Worm (Caenorhabditis elegans): ENCODE results near the gene C08F11.10.

The C08F11.10 gene

DNA sequence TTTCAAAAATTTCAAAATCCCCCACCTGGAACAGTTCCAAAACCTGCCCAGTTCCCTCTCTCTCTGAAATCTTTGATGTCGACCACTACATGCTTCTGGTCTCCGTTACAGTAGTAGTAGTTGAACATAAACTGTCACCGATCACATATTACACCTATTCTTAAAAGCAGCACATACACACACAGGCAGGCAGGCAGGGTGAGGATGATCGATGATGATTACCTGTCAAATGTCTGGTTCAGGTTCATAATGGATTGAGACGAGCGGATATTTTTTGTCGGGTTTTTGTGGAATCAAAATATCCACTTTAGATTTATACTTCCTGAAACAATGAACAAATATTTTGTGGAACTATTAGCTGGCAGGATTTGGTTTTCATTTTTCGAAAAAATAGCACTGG, 45.0 kb upstream of the C08F11.10 start:
- TF ChIP-seq ztf-3 (GFP tag; optimal IDR thresholded peaks at IDR 0.05), result no peak

DNA sequence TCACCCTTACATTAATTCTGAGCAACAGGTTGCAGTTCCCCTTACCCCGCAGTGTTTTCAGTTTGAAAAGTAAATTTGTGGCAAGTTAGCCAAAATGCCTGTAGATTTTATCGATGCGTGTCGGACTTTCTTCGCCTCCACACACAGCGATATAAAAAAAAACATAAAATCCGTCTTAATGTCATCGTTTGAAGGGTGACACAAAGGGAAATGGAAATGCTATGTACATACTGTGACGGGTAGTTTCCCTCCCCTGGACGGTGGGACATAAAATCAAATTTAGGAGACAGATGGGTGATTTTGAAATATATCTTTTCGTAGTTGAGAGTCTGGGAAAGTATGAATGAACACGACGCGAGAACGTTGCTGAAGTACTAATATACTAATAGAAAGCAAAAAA, 43.5 kb upstream of the C08F11.10 start:
- TF ChIP-seq ekl-4 (GFP tag; IDR thresholded peaks at IDR 0.05) (no peak), madf-10 (tag; optimal IDR thresholded peaks at IDR 0.05) (no peak), lin-54 (GFP tag; optimal IDR thresholded peaks at IDR 0.05) (no peak)

DNA sequence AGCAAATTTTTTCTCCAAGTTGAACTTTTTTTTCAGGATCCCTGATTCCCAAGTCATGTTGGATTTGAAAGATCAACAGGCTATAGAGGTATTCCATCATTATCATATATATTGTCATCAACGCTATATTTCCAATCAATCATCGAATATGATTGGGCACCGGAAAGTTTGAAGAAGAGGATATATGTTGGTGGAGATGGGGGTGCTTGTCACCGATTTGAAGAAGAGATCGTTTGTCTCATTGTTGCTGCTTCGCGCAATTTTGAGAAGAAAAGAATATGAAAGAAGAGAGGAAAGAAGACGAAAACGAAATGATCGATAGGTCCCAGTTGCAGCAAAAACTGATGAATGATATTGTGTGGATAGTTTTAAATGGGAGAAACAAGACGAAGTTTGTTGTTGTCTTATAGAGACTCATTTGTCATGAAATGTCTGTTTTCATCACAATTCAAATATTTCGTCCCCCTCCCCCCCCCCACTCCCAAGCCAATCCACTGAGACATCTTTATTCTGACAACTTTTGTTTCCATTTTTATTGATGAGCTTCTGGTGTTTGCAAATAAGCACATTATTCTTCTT, 40.4 kb upstream of the C08F11.10 start, which contains the start of gene T23G4.2:
Gene T23G4.2 (minus strand): TSS at position 255 of the 579 bp plus-strand sequence.
- TF ChIP-seq atf-7 (tag; optimal IDR thresholded peaks at IDR 0.05) (no peak), snpc-4 (GFP tag; optimal IDR thresholded peaks at IDR 0.05) (no peak), snpc-4 (tag; optimal IDR thresholded peaks at IDR 0.05) (no peak), gei-17 (GFP tag; optimal IDR thresholded peaks at IDR 0.05) (no peak), hlh-26 (GFP tag; conservative IDR thresholded peaks at IDR 0.05) (no peak), ztf-25 (GFP tag; IDR thresholded peaks at IDR 0.05) (no peak)

DNA sequence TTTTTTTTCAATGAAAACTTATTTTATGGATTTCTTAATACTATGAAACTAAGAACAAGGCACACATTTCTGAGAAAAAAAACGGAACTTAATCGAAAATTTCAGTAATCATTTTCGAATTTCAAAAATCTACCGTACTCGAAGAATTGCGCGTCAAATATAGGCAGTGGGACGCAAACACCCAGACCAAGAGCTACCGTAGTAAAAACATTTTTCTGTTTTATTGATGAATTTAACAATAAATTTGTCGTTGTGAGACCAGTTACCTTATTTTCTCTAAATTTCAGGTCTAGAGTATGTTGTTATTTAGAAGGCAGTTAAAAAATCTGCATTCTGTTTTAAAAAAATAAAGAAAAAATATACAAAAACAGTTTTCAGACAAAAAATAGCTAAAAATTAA, 38.6 kb upstream of the C08F11.10 start:
- TF ChIP-seq madf-6 (GFP tag; IDR thresholded peaks at IDR 0.05) (0 out of 2 replicates have a peak, but pooled peaks have one; percentile 17), attf-3 (GFP tag; conservative IDR thresholded peaks at IDR 0.05) (0 out of 2 replicates have a peak, but pooled peaks have one; percentile 39), repo-1 (tag; optimal IDR thresholded peaks at IDR 0.05) (no peak), tbp1 (GFP tag; optimal IDR thresholded peaks at IDR 0.05) (peak; percentile 28), lsl-1 (GFP tag; optimal IDR thresholded peaks at IDR 0.05) (peak; percentile 74), attf-6 (GFP tag; IDR thresholded peaks at IDR 0.05) (peak; percentile 59; the same call in 1 of the 2 replicates), Y56A3A.18 (GFP tag; IDR thresholded peaks at IDR 0.05) (no peak), snpc-4 (GFP tag; optimal IDR thresholded peaks at IDR 0.05) (peak; percentile 45), snpc-4 (tag; optimal IDR thresholded peaks at IDR 0.05) (peak in 3 of 4 experiments; percentile 77 to 85 (median 84))

DNA sequence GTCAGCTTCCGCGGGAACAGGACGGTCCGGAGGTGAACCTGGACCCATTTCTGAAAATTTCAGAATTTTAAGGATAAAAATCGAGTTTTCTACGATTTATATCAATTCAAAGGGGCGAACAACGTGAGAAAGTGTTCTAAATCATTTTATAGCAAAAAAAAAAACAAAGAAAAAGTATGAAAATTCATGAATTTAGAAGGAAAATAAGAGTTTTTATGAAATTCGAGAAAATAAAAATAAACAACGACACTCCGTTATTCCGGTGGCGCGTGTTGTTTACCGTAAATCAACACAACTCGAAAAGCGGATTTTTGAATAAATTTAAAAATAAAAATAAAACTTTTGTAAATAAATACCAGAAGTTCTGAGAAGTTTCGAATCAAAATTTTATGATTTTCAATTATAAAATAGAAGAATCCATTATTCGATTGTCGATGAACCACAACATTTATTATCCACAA, 38.0 kb upstream of the C08F11.10 start, which contains the start of gene nyn-1:
Gene nyn-1 (minus strand): TSS at position 51 of the 461 bp plus-strand sequence.
- TF ChIP-seq F57A8.1 (GFP tag; optimal IDR thresholded peaks at IDR 0.05) (no peak), B0261.1 (tag; optimal IDR thresholded peaks at IDR 0.05) (no peak), snpc-4 (GFP tag; optimal IDR thresholded peaks at IDR 0.05) (peak; percentile 66), snpc-4 (tag; optimal IDR thresholded peaks at IDR 0.05) (peak in 3 of 4 experiments; percentile 60 to 73 (median 70)), attf-6 (GFP tag; IDR thresholded peaks at IDR 0.05) (peak; percentile 79), K11D2.4 (GFP tag; IDR thresholded peaks at IDR 0.05) (no peak), Y53F4B.3 (GFP tag; IDR thresholded peaks at IDR 0.05) (no peak), F23B12.7 (tag; optimal IDR thresholded peaks at IDR 0.05; ENCODE audit: insufficient read depth) (no peak), attf-3 (GFP tag; conservative IDR thresholded peaks at IDR 0.05) (peak; percentile 91), him-1 (tag; optimal IDR thresholded peaks at IDR 0.05) (no peak)

DNA sequence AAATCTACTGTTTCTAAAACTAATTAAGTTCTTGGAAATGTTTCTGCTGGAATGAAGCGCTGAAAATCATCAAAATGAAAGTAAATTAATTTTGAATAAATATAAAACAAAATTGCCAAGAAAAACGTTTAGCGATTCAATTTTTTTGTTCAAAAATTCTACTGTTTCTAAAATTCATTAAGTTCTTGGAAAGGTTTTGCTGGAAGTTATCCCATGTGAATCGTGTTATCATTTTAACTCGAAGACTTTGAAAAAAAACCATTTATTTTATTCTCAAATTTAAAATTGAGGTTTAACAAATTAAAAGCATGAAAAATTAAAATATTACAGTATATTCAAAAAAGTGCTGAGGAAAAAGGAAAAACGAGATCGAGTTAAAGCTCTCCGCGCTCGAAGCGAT, 35.8 kb upstream of the C08F11.10 start:
- TF ChIP-seq C17E4.6 (GFP tag; IDR thresholded peaks at IDR 0.05), result no peak
- no peak for TF ChIP-seq dpl-1 (GFP tag; optimal IDR thresholded peaks at IDR 0.05)
- TF ChIP-seq T26A5.8 (tag; optimal IDR thresholded peaks at IDR 0.05), result no peak
- no peak for TF ChIP-seq snpc-4 (GFP tag; optimal IDR thresholded peaks at IDR 0.05)
- TF ChIP-seq snpc-4 (tag; optimal IDR thresholded peaks at IDR 0.05), result peak in 1 of 4 experiments; percentile 73
- TF ChIP-seq ceh-27 (GFP tag; optimal IDR thresholded peaks at IDR 0.05), result no peak
- no peak for TF ChIP-seq F33H1.4 (GFP tag; IDR thresholded peaks at IDR 0.05)
- TF ChIP-seq madf-8 (GFP tag; conservative IDR thresholded peaks at IDR 0.05), result no peak
- TF ChIP-seq madf-3 (GFP tag; IDR thresholded peaks at IDR 0.05), result no peak
- TF ChIP-seq xnd-1 (tag; optimal IDR thresholded peaks at IDR 0.05), result no peak
- 0 out of 2 replicates have a peak, but pooled peaks have one; percentile 55 for TF ChIP-seq attf-6 (GFP tag; IDR thresholded peaks at IDR 0.05)
- TF ChIP-seq nfya-1 (tag; optimal IDR thresholded peaks at IDR 0.05; ENCODE audit: borderline replicate concordance, insufficient read depth), result no peak
- no peak for TF ChIP-seq lin-54 (GFP tag; optimal IDR thresholded peaks at IDR 0.05)

Measured in whole organism, young adult.